Worm (Caenorhabditis elegans) whole organism, L3 larva: ENCODE data around the gene rpl-2.

ENCODE experiments used
- daf-12 ChIP-seq: fragments of 150-350 bp; optimal IDR thresholded peaks from 2 replicates; lab custom pipeline; 2014; ENCODE audit warnings: missing biosample characterization, missing genetic modification reagents, missing genetic modification characterization
- elt-2 ChIP-seq: sonication (generic microtip); optimal IDR thresholded peaks from 2 replicates; lab custom pipeline; 2016; ENCODE audit warnings: missing genetic modification reagents, mild to moderate bottlenecking, missing genetic modification characterization, missing compliant biosample characterization
- fos-1 ChIP-seq: fragments of 150-350 bp; optimal IDR thresholded peaks from 2 replicates; lab custom pipeline; 2014; ENCODE audit warnings: missing biosample characterization, missing genetic modification characterization
- nhr-23 ChIP-seq: fragments of 150-350 bp; optimal IDR thresholded peaks from 2 replicates; lab custom pipeline; 2014; ENCODE audit warnings: missing biosample characterization, missing genetic modification reagents, missing genetic modification characterization
- nhr-237 ChIP-seq: fragments of 150-350 bp; optimal IDR thresholded peaks from 2 replicates; lab custom pipeline; 2014; ENCODE audit warnings: missing biosample characterization, missing genetic modification characterization
- nhr-28 ChIP-seq: fragments of 150-350 bp; optimal IDR thresholded peaks from 2 replicates; lab custom pipeline; 2014; ENCODE audit warnings: missing biosample characterization, missing genetic modification characterization

ce11 chrV:20470385-20470784 lies 9.1 kb upstream of the rpl-2 start, which contains the start of gene B0250.8:
- TF ChIP-seq nhr-237 (no peak), elt-2 (tag; lab: Kevin White, UChicago) (no peak), daf-12 (tag; lab: Kevin White, UChicago) (no peak), nhr-23 (no peak), nhr-28 (tag; lab: Kevin White, UChicago) (no peak), fos-1 (tag; lab: Kevin White, UChicago) (no peak)
